Worm (Caenorhabditis elegans) whole organism, dauer: ENCODE data around the gene citk-1.

Experiments
- unc-62 ChIP-seq: sonication (generic microtip); optimal IDR thresholded peaks from 2 replicates; lab custom pipeline; 2017; ENCODE audit warnings: missing biosample characterization, missing genetic modification reagents, missing genetic modification characterization

citk-1 gene

DNA sequence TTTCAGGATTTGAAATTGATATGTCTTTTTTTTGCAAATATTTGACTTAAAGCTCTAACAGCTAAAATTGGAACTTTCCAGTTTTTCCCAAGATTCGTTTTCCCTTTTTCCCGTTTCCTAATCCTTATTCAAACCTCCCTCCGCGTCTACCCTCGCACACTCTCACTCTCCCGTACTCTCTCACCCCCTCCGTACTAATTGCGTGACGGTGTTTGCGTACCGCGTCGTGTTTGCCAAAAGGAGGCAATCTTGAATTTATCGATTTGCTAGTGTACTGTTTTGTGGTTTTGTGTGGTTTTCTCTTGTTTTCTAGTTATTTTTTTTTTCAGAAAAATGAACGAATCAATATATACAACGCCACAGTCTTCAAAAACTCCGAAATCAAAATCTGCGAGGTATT lies at the start of gene citk-1:
Gene citk-1 (plus strand): TSS at position 323 of the 400 bp plus-strand sequence.
- no peak for TF ChIP-seq unc-62 (GFP tag; lab: Kevin White, UChicago)

DNA sequence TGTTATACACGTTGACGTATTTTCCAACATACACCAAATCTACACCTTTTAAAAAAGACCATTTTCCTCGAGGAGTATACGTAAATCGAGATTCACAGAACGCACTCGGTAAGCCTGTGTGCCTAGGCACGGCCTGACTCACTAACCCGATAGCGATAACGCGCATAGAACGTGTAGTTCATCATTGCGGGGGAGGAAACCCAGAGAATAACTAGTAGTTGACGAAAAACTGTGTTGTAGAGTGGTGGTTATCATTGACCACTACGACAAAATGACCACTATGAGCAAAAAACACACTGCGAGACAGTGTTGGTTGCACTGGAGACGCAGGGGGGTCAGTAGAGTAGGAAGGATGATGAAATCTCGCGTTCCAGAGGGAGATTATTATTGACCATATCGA lies 48.9 kb upstream of the citk-1 start:
- TF ChIP-seq unc-62 (GFP tag; lab: Kevin White, UChicago), result no peak

DNA sequence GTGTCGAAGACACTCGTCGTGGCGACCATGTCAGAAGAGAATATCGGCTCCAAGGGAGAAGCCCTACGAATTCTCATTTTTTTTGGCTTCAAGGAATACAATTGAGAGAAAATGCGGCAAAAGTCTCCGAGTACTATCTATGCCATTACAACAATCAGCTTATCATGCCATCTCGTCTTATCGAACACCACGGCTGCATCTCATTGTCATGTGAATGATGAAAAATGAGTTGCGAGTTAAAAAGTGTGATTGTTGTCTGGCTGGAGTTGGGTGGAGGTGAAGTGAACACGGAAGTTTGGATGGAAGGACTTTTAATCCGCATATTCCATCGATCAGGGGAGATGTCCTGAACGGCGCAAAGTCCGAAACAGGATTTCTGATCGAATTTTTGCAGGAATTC lies 47.8 kb upstream of the citk-1 start:
- TF ChIP-seq unc-62 (GFP tag; lab: Kevin White, UChicago), result no peak

DNA sequence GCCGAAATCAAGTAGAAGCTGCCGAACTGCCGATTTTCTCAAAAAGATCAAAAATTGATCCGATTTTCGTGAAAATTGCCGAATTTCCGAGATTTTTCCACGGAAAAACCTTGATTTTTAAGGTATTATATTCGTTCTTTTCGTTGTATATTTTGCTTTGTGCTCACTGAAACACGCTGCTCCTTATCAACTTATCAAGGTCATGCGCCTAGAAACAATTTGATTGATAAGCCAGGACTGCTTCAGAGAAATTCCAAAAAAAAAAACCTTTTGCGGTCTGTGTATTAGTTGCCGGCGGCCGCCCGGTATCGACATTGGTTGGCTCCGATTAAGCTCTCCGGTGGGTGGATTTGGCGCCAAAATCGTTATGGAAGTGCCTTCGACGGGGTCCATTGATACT lies 46.3 kb upstream of the citk-1 start:
- no peak for TF ChIP-seq unc-62 (GFP tag; lab: Kevin White, UChicago)

DNA sequence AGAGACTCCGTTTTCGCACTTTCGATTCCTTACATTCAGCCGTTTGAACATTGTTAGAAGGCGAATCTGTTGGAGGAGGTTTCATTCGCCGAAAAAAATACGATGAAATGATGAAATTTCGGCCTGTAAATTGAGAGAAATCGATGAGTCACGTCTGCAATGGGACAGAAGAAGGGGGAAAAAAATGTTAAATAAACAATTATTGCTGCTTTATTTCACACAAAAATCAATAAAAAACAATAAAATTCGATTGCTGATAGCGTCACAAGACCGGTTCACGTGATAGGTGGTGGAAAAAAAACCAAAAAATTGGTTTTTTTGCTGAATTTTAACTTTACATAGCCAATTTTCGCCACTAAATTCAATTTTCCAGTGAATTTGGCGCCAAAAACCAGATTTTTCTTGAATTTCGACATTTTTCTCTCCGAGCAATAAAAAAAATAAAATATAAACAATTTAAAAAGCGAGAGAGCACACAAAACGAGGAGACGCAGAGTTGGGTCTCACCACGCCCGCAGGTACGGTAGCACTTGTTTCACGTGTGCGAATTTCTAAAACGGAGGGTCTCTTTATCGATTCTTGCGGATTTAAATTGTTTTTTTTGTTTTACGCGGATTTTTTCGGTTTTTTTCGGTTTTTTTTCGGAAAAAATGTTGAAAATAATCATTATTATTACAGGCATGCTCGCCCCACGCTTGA lies 36.4 kb upstream of the citk-1 start, which contains the start of the genes cup-14 and ndub-8:
Gene cup-14 (minus strand): TSS at position 51 of the 699 bp plus-strand sequence.
Gene ndub-8 (plus strand): TSS at position 679 of the 699 bp plus-strand sequence.
- no peak for TF ChIP-seq unc-62 (GFP tag; lab: Kevin White, UChicago)

DNA sequence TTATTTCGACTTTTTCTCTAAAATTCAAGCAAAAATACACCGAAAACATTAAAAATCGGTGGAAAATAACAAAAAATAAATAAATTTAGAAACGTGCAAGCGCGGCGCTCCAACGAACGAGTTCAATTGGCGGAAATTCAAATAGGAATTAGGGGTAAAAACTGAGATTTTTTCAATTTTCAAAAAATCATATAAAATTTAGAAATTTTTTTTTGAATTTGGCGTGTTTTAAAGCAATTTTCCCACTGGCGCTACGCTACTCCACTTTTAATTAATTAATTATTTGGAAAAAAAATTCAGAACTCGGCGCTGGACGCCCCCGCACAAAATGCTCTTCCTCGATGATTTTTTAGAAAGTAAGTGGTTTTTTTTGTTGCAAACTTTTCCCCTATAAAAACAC lies 33.0 kb upstream of the citk-1 start, which contains the start of gene ing-3:
Gene ing-3 (plus strand): TSS at position 301 of the 400 bp plus-strand sequence.
- no peak for TF ChIP-seq unc-62 (GFP tag; lab: Kevin White, UChicago)

DNA sequence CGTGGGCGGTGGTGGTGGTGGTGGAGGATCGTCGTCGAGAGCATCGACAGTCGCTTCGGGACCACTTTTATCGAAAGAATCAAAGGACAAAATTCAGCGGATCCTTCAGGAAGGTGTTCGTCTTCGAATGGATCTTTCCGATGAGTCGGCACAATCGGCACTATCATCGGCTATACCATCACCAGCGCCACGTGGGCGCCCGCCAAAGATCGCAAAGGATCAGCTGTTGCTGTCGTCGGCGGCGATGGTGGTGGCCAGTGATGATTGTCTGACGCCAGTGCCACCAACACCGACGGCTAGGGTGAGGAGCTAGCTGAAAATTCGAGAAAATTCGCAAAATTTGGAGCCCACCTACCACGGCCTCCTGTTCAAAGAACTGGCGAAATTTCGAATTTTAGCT lies 30.7 kb upstream of the citk-1 start:
- no peak for TF ChIP-seq unc-62 (GFP tag; lab: Kevin White, UChicago)

DNA sequence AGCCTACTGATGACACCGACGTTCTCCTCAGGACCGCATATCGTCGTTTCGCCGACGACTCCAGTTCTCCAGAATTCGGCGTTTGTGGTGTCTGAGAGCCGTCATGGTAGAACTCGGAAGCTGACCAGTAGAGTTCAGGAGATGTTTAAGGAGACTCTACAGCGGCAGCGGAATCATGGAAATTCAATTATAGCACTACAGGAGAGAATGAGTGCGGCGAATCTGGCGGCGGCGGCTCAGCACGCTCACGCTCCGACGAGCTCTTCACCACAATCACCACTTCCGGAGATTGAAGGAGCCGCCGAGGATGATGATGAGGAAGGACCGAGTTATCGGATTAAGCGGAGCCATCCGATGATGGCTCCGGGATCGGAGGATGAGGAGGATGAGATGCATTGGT lies 29.1 kb upstream of the citk-1 start:
- no peak for TF ChIP-seq unc-62 (GFP tag; lab: Kevin White, UChicago)

DNA sequence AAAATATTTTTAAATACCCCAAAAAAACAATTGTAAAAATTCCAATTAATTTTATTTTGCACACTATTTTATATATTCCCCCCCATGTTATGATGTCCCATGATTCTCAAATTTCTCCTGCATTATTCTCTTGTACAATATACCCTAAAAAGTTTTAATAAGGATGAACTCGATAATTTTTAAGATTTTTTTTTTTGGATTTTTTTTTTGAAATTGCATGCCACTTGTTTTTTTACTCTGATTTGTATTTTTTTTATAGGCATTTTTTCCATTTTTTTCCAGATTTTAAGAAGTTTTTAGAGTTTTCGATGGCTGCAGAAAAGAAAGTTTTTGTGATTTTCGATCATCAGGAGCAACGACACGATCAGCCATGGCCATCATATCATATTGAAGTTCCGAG lies 26.3 kb upstream of the citk-1 start, which contains the start of gene hda-10:
Gene hda-10 (plus strand): TSS at position 301 of the 400 bp plus-strand sequence.
- TF ChIP-seq unc-62 (GFP tag; lab: Kevin White, UChicago), result no peak

DNA sequence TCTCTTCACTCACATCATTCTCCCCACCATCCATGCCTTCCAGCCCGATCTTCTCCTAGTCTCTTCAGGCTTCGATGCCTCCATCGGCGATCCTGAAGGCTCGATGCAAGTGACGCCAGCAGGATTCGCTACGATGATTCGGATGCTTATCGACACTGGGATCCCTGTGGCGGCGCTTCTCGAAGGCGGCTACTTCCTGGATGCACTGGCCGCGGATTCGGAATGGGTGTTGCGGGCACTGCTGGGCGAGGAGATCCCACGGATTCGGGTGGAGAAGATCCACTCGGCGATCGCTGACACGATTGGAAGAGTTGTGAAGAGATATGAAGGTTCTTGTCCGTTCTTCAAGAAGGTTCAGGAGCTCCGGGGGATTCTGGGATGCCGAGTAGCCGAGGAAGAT lies 22.3 kb upstream of the citk-1 start:
- no peak for TF ChIP-seq unc-62 (GFP tag; lab: Kevin White, UChicago)

DNA sequence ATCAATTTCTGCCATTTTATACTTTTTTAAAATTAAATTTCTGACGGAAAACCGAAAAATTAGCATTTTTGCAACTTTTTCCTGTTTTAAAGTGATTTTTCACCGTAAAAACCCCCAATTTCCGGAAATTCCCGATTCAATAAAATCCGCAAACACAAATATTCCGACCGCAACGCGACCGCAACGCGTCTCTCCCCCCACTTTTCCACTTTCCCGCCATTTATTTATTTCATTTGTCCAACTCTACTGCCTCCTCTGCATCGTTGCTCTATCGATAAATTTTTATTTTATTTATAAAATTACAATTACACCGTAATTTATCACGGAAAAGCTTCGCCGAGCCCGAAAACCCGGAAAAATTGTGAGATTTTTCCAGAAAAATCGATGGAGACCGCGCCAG lies 20.4 kb upstream of the citk-1 start, which contains the start of gene mcd-1:
Gene mcd-1 (plus strand): TSS at position 267 of the 400 bp plus-strand sequence.
- TF ChIP-seq unc-62 (GFP tag; lab: Kevin White, UChicago), result no peak

DNA sequence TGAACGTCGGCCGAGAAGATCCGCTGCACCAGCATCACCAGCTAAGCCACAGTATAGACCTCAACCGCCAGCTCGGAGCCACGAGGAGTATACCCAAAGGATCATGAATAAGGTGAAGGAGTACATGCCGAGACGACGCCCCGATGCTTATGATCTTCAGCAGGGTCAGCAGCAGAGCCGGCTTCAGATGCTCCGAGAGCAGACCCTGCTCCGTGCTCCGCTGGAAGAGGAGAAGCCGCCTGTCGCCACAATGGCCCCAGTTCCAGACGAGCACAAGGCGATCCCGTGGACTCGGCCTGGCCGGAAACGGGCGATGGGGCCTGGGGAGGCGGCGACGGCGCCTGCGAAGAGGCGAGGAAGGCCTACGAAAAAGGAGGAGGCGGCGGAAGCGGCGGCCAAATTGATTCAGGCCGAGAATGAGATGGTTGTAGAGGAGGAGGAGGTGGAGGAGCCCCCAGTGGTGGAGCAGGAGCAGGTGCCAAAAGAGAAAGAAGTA lies 12.4 kb upstream of the citk-1 start:
- no peak for TF ChIP-seq unc-62 (GFP tag; lab: Kevin White, UChicago)

DNA sequence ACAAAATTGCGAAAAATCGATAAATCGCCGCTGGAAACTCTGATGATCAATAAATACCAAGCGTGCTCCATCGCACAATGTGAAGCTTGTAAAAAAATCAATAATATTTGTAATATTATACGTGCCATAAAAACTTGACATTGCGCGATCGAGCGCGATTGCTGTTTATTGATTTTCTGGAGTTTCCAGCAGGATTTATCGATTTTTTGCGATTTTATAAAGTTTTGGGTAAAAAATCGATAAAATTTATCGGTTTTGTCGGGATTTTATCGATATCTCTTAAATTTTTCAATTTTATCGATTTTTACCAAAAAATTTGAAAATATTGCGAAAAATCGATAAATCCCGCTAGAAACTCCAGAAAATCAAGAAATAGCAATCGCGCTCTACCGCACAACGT lies 8.9 kb upstream of the citk-1 start:
- no peak for TF ChIP-seq unc-62 (GFP tag; lab: Kevin White, UChicago)

DNA sequence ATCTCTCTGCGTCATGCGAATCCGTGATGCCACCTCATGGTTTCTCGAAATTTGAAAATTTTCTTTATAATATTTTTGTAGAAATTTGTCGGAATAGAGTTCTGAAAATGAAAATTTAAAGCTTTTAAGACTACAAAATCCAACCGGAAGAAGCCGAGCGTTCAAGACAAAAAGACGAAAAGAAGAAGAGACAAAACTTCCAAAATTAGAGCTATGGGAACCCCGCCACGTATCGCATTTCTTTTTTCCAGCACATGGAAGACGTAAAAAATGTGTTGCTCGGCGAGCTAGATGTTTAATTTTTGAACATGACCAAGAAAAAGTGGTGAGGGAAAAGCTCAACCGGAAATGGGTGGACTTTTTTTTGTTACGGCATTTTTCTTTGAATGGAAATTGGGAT lies 6.7 kb upstream of the citk-1 start, which contains the start of gene W02B8.1:
Gene W02B8.1 (minus strand): TSS at position 101 of the 400 bp plus-strand sequence.
- TF ChIP-seq unc-62 (GFP tag; lab: Kevin White, UChicago), result no peak

DNA sequence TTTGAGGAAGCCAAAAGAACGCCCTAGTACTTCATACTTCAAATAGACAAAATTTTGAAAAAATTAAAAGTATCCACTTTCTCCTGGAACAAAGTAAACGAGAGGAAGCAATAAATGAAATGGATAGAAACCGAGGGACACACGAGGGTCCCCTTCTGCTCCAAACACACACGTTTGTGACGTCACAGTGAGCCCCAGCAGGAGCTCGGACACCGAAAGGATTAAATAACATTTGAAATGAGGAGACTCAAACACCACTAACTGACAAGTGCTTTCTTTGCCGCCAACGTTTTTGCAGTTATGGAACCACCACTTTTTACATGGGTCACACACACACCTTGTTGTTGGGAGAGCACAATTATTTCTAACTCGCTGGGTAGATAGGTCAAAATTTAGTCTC lies 5.2 kb upstream of the citk-1 start:
- TF ChIP-seq unc-62 (GFP tag; lab: Kevin White, UChicago), result no peak

DNA sequence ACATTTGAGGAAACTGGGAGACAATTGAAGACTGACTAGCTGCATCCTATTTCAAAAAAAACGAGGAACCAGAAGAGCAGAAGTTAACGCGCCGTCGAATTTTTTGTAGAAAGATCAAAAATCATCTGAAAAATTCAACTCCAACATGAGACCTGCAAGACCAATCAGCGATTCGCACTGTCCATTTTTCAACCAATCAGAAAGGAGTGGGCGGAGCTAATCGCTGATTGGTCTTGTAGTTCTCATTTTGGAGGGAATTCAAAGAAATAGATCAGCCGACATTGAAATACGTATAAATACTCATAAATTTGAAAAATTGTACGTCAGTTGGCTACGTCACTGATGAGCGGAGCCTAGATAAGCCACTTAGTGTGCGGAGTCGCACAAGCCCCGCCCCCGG lies 1.1 kb upstream of the citk-1 start:
- no peak for TF ChIP-seq unc-62 (GFP tag; lab: Kevin White, UChicago)

DNA sequence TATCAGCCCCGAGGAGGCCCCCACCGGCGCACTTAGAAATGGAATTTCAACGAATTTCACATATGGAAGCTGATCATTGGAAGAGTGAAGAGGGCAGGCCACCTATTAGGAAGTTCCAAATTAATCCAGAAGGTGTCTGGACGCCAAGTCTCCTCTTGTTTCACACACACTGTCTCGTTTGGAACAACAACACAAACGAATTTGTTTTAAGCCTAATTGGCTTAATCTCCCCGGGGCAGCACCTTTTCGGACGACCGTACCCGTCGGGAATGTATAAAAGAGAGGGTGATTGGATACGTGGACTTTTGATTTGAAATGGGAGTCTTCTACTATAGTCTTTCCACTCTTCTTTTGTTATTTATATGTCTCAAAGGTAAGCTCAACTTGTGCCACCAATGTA lies 7.3 kb downstream of the citk-1 start, which contains the start of gene mltn-3:
Gene mltn-3 (plus strand): TSS at position 301 of the 400 bp plus-strand sequence.
- TF ChIP-seq unc-62 (GFP tag; lab: Kevin White, UChicago), result no peak
